Fruit fly (Drosophila melanogaster): ENCODE data around the gene CG17036.

The CG17036 gene

dm6 chr2L:12700381-12700963, at the start of gene CG17036:
Gene CG17036, minus strand, starts transcription at chr2L:12700746.
- TF ChIP-seq HLH106 (tag; optimal IDR thresholded peaks at IDR 0.05) = peak; percentile 56
- TF ChIP-seq ey (GFP tag; optimal IDR thresholded peaks at IDR 0.05) = no peak
- peak; percentile 46 for TF ChIP-seq Sp1 (GFP tag; optimal IDR thresholded peaks at IDR 0.05)
- TF ChIP-seq Rel (GFP tag; optimal IDR thresholded peaks at IDR 0.05) = no peak
- TF ChIP-seq Rel (tag; optimal IDR thresholded peaks at IDR 0.05) = no peak
- TF ChIP-seq psq (GFP tag; optimal IDR thresholded peaks at IDR 0.05) = peak; percentile 12
- peak; percentile 14 for TF ChIP-seq dmrt93B (GFP tag; optimal IDR thresholded peaks at IDR 0.05)
- TF ChIP-seq foxo (GFP tag; optimal IDR thresholded peaks at IDR 0.05) = peak in 1 of 2 experiments; percentile 30

dm6 chr2L:12750060-12750459, 49.5 kb upstream of the CG17036 start:
- TF ChIP-seq h (GFP tag; optimal IDR thresholded peaks at IDR 0.05) (no peak), Rel (GFP tag; optimal IDR thresholded peaks at IDR 0.05) (no peak), Rel (tag; optimal IDR thresholded peaks at IDR 0.05) (no peak), br (GFP tag; optimal IDR thresholded peaks at IDR 0.05) (no peak), Hr78 (GFP tag; optimal IDR thresholded peaks at IDR 0.05) (no peak), dsf (GFP tag; optimal IDR thresholded peaks at IDR 0.05; ENCODE audit: borderline replicate concordance) (no peak), foxo (GFP tag; optimal IDR thresholded peaks at IDR 0.05) (no peak), pan (optimal IDR thresholded peaks at IDR 0.05) (no peak), Hr83 (GFP tag; optimal IDR thresholded peaks at IDR 0.05; ENCODE audit: poor library complexity, severe bottlenecking) (no peak), CrebA (GFP tag; optimal IDR thresholded peaks at IDR 0.05; ENCODE audit: borderline replicate concordance) (no peak), dl (GFP tag; optimal IDR thresholded peaks at IDR 0.05; ENCODE audit: insufficient read depth in 1 of 2, partially characterized antibody in 2 of 2) (no peak), jim (GFP tag; optimal IDR thresholded peaks at IDR 0.05) (no peak), Dif (GFP tag; optimal IDR thresholded peaks at IDR 0.05; ENCODE audit: partially characterized antibody) (no peak), ey (GFP tag; optimal IDR thresholded peaks at IDR 0.05) (no peak), usp (GFP tag; optimal IDR thresholded peaks at IDR 0.05) (no peak), CG9705 (GFP tag; optimal IDR thresholded peaks at IDR 0.05) (no peak), rgr (GFP tag; optimal IDR thresholded peaks at IDR 0.05) (no peak), CG32264 (GFP tag; optimal IDR thresholded peaks at IDR 0.05) (no peak), GATAd (GFP tag; optimal IDR thresholded peaks at IDR 0.05) (no peak), Sp1 (GFP tag; optimal IDR thresholded peaks at IDR 0.05) (no peak)

- TF ChIP-seq rgr (GFP tag; optimal IDR thresholded peaks at IDR 0.05) (peak; percentile 91), usp (GFP tag; optimal IDR thresholded peaks at IDR 0.05) (no peak), Abd-B (GFP tag; optimal IDR thresholded peaks at IDR 0.05) (no peak), CG9705 (GFP tag; optimal IDR thresholded peaks at IDR 0.05) (peak; percentile 95), pan (optimal IDR thresholded peaks at IDR 0.05) (no peak), Vsx2 (GFP tag; optimal IDR thresholded peaks at IDR 0.05; ENCODE audit: partially characterized antibody) (no peak), br (GFP tag; optimal IDR thresholded peaks at IDR 0.05) (peak; percentile 84), dmrt93B (GFP tag; optimal IDR thresholded peaks at IDR 0.05) (peak; percentile 96), CG32264 (GFP tag; optimal IDR thresholded peaks at IDR 0.05) (peak; percentile 71), N (GFP tag; optimal IDR thresholded peaks at IDR 0.05) (no peak), GATAd (GFP tag; optimal IDR thresholded peaks at IDR 0.05) (peak; percentile 55), h (GFP tag; optimal IDR thresholded peaks at IDR 0.05) (peak; percentile 92), psq (GFP tag; optimal IDR thresholded peaks at IDR 0.05) (peak; percentile 83), sage (GFP tag; optimal IDR thresholded peaks at IDR 0.05) (peak; percentile 82), dl (GFP tag; optimal IDR thresholded peaks at IDR 0.05; ENCODE audit: insufficient read depth in 1 of 2, partially characterized antibody in 2 of 2) (no peak), HLH106 (tag; optimal IDR thresholded peaks at IDR 0.05) (peak; percentile 98), Sp1 (GFP tag; optimal IDR thresholded peaks at IDR 0.05) (peak; percentile 92), Myc (optimal IDR thresholded peaks at IDR 0.05) (no peak), Mio (GFP tag; optimal IDR thresholded peaks at IDR 0.05) (peak; percentile 45), woc (GFP tag; optimal IDR thresholded peaks at IDR 0.05) (peak; percentile 87), Hnf4 (GFP tag; optimal IDR thresholded peaks at IDR 0.05) (peak; percentile 85), Jra (GFP tag; optimal IDR thresholded peaks at IDR 0.05) (peak; percentile 82), foxo (GFP tag; optimal IDR thresholded peaks at IDR 0.05) (peak; percentile 40 to 96), brk (GFP tag; optimal IDR thresholded peaks at IDR 0.05) (no peak), Hr78 (GFP tag; optimal IDR thresholded peaks at IDR 0.05) (no peak), ey (GFP tag; optimal IDR thresholded peaks at IDR 0.05) (peak; percentile 92), dsf (GFP tag; optimal IDR thresholded peaks at IDR 0.05; ENCODE audit: borderline replicate concordance) (peak; percentile 80), jim (GFP tag; optimal IDR thresholded peaks at IDR 0.05) (no peak), sv (GFP tag; optimal IDR thresholded peaks at IDR 0.05) (peak; percentile 95), Rel (GFP tag; optimal IDR thresholded peaks at IDR 0.05) (peak; percentile 10), Rel (tag; optimal IDR thresholded peaks at IDR 0.05) (peak; percentile 61), fru (GFP tag; optimal IDR thresholded peaks at IDR 0.05) (peak; percentile 92), Hr83 (GFP tag; optimal IDR thresholded peaks at IDR 0.05; ENCODE audit: poor library complexity, severe bottlenecking) (no peak), tai (GFP tag; optimal IDR thresholded peaks at IDR 0.05) (no peak), OdsH (GFP tag; optimal IDR thresholded peaks at IDR 0.05) (peak; percentile 89), Dif (GFP tag; optimal IDR thresholded peaks at IDR 0.05; ENCODE audit: partially characterized antibody) (no peak), CrebA (GFP tag; optimal IDR thresholded peaks at IDR 0.05; ENCODE audit: borderline replicate concordance) (no peak), lola (GFP tag; optimal IDR thresholded peaks at IDR 0.05) (no peak), Dfd (GFP tag; optimal IDR thresholded peaks at IDR 0.05) (no peak)
Measured at dm6 chr2L:12721794-12722315, 21.3 kb upstream of the CG17036 start, which contains the start of gene Pih1D1. Gene Pih1D1, minus strand, starts transcription at chr2L:12721843.
